Worm (Caenorhabditis elegans) whole organism, midembryonic: ENCODE results near the gene C53D6.6.

ENCODE experiments used
- cog-1 ChIP-seq: sonication (generic microtip); optimal IDR thresholded peaks from 2 replicates; lab custom pipeline; 2016; ENCODE audit warnings: missing genetic modification characterization, missing compliant biosample characterization
- med-1 ChIP-seq: sonication (generic microtip); optimal IDR thresholded peaks from 2 replicates; lab custom pipeline; 2017; ENCODE audit warnings: missing genetic modification characterization, mild to moderate bottlenecking, missing compliant biosample characterization, antibody characterized with exemption, missing genetic modification reagents; ENCODE audit not compliant: insufficient read depth

DNA sequence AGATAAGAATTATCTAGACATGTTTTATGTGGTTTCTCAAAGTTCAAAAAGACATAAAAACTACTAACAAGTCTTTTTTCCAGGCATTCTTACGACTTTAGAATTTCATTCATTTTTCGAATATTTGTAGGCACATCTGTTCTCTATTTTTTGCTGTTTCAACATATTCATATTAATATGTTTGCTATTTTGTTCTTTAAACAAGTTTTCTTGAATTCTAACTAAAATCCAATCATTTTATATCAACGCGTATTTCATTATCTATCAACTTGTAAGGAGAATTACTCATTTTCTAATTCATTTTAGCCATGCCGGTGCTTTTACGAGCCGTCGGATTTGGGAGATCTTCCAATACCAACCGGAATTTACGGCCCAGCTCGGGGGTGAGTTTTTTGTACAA is 49.6 kb upstream of the C53D6.6 start, which contains the start of gene twk-8:
- TF ChIP-seq med-1 (GFP tag; lab: Kevin White, UChicago) (no peak), cog-1 (tag; lab: Kevin White, UChicago) (no peak)
